Worm (Caenorhabditis elegans) whole organism, L4/young adult: Measurements from ENCODE around the gene Y53C12B.7.

ENCODE experiments used
- W03F9.2 ChIP-seq: fragments of 150-350 bp; optimal IDR thresholded peaks from 2 replicates; lab custom pipeline; 2014; ENCODE audit warnings: missing biosample characterization, missing genetic modification characterization
- dao-5 ChIP-seq: sonication (generic microtip); optimal IDR thresholded peaks from 2 replicates; lab custom pipeline; 2016; ENCODE audit warnings: missing genotype, missing genetic modification characterization, moderate library complexity, missing compliant biosample characterization

DNA sequence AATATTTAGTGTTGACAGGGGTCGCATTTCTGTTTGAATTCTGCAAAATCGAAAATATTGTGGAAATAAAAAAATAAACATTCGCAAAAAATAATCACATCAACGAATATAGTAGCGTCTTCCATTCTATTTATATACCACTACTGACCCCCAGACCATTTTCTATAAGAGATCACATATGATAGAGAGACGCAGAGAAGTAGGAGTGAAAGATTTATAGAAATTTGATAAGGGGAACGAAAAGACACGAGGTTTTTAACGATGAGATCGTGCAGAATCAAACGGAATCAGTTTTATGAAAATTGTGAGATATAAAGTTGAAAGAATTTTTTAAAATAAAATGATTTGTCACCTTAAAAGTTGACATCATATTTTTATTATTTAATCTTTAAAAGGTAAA, 740 bp downstream of the Y53C12B.7 start:
- TF ChIP-seq W03F9.2 (no peak), dao-5 (tag; lab: Kevin White, UChicago) (no peak)
